Worm (Caenorhabditis elegans) whole organism, young adult: ENCODE data around the gene F32F2.4.

ENCODE experiments used
- B0035.1 ChIP-seq: sonication (generic microtip); optimal IDR thresholded peaks from 2 replicates; lab custom pipeline; 2016; ENCODE audit warnings: missing genetic modification characterization, mild to moderate bottlenecking, missing compliant biosample characterization, missing genotype, missing genetic modification reagents
- B0336.3 ChIP-seq: fragments of 200-800 bp; sonication (Bioruptor generic); IDR thresholded peaks from 2 replicates; pipeline ENCODE4 v1.3.6; 2022; ENCODE audit warnings: missing genetic modification characterization, missing compliant biosample characterization
- C06A6.2 ChIP-seq: fragments of 200-800 bp; sonication (Bioruptor generic); conservative IDR thresholded peaks from 2 replicates; pipeline ENCODE4 v1.3.6; 2022; ENCODE audit warnings: missing genetic modification characterization, missing compliant biosample characterization
- D2030.7 ChIP-seq: fragments of 200-800 bp; sonication (Bioruptor generic); IDR thresholded peaks from 2 replicates; pipeline ENCODE4 v1.3.6; 2022; ENCODE audit warnings: missing genetic modification reagents, missing genetic modification characterization, missing compliant biosample characterization
- F23B12.7 ChIP-seq: sonication (generic microtip); optimal IDR thresholded peaks from 2 replicates; lab custom pipeline; 2017; ENCODE audit warnings: missing genetic modification characterization, mild to moderate bottlenecking, missing compliant biosample characterization, antibody characterized with exemption, moderate library complexity; ENCODE audit not compliant: insufficient read depth
- F37B4.10 ChIP-seq: fragments of 200-800 bp; sonication (Bioruptor generic); IDR thresholded peaks from 2 replicates; pipeline ENCODE4 v1.3.6; 2022; ENCODE audit warnings: missing genetic modification characterization, missing compliant biosample characterization
- F39B2.1 ChIP-seq: fragments of 200-800 bp; sonication (Bioruptor generic); IDR thresholded peaks from 2 replicates; pipeline ENCODE4 v1.3.6; 2022; ENCODE audit warnings: missing genetic modification reagents, missing genetic modification characterization, missing compliant biosample characterization
- F55B11.4 ChIP-seq: sonication (generic microtip); optimal IDR thresholded peaks from 2 replicates; lab custom pipeline; 2016; ENCODE audit warnings: missing compliant biosample characterization, missing genetic modification characterization, borderline replicate concordance; ENCODE audit not compliant: insufficient read depth
- Y53F4B.3 ChIP-seq: fragments of 200-800 bp; sonication (Bioruptor generic); IDR thresholded peaks from 2 replicates; pipeline ENCODE4 v1.3.6; 2022; ENCODE audit warnings: missing genetic modification reagents, missing genetic modification characterization, missing compliant biosample characterization
- Y56A3A.18 ChIP-seq: fragments of 200-800 bp; sonication (Bioruptor generic); IDR thresholded peaks from 2 replicates; pipeline ENCODE4 v1.3.6; 2022; ENCODE audit warnings: missing genetic modification reagents, missing genetic modification characterization, missing compliant biosample characterization
- ZK185.1 ChIP-seq: sonication (generic microtip); optimal IDR thresholded peaks from 2 replicates; lab custom pipeline; 2016; ENCODE audit warnings: mild to moderate bottlenecking, missing genetic modification characterization, missing compliant biosample characterization; ENCODE audit not compliant: poor library complexity, severe bottlenecking
- aptf-3 ChIP-seq: fragments of 200-800 bp; sonication (Bioruptor generic); IDR thresholded peaks from 2 replicates; pipeline ENCODE4 v1.3.6; 2022; ENCODE audit warnings: missing genetic modification characterization, missing compliant biosample characterization
- atf-7 ChIP-seq: sonication (generic microtip); optimal IDR thresholded peaks from 2 replicates; lab custom pipeline; 2017; ENCODE audit warnings: mild to moderate bottlenecking, missing genetic modification characterization, missing compliant biosample characterization
- athp-1 ChIP-seq: sonication (generic microtip); optimal IDR thresholded peaks from 2 replicates; lab custom pipeline; 2017; ENCODE audit warnings: mild to moderate bottlenecking, missing genetic modification characterization, missing compliant biosample characterization
- attf-3 ChIP-seq: fragments of 200-800 bp; sonication (Bioruptor generic); conservative IDR thresholded peaks from 2 replicates; pipeline ENCODE4 v1.3.6; 2022; ENCODE audit warnings: missing genetic modification reagents, missing genetic modification characterization, missing compliant biosample characterization
- attf-5 ChIP-seq: fragments of 200-800 bp; sonication (Bioruptor generic); optimal IDR thresholded peaks from 2 replicates; lab custom pipeline; 2018; ENCODE audit warnings: mild to moderate bottlenecking, missing genetic modification characterization, missing compliant biosample characterization
- attf-6 ChIP-seq: fragments of 200-800 bp; sonication (Bioruptor generic); IDR thresholded peaks from 2 replicates; pipeline ENCODE4 v1.3.6; 2022; ENCODE audit warnings: missing genetic modification reagents, missing genetic modification characterization, missing compliant biosample characterization
- ceh-100 ChIP-seq: fragments of 200-800 bp; sonication (Bioruptor generic); IDR thresholded peaks from 2 replicates; pipeline ENCODE4 v1.3.6; 2022; ENCODE audit warnings: missing genetic modification reagents, missing genetic modification characterization, missing compliant biosample characterization
- ceh-27 ChIP-seq: fragments of 200-800 bp; sonication (Bioruptor generic); optimal IDR thresholded peaks from 2 replicates; lab custom pipeline; 2018; ENCODE audit warnings: mild to moderate bottlenecking, missing genetic modification characterization, moderate library complexity, missing compliant biosample characterization
- ceh-58 ChIP-seq: fragments of 200-800 bp; sonication (Bioruptor generic); IDR thresholded peaks from 2 replicates; pipeline ENCODE4 v1.3.6; 2022; ENCODE audit warnings: missing genetic modification characterization, missing compliant biosample characterization
- die-1 ChIP-seq: sonication (generic microtip); optimal IDR thresholded peaks from 2 replicates; lab custom pipeline; 2016; ENCODE audit warnings: missing genotype, mild to moderate bottlenecking, missing genetic modification characterization, missing compliant biosample characterization
- dox-1 ChIP-seq: fragments of 200-800 bp; sonication (Bioruptor generic); IDR thresholded peaks from 2 replicates; pipeline ENCODE4 v1.3.6; 2022; ENCODE audit warnings: missing genetic modification reagents, missing genetic modification characterization, missing compliant biosample characterization
- dpff-1 ChIP-seq: sonication (generic microtip); optimal IDR thresholded peaks from 2 replicates; lab custom pipeline; 2017; ENCODE audit warnings: mild to moderate bottlenecking, missing genetic modification characterization, missing compliant biosample characterization
- efl-1 ChIP-seq: fragments of 150-350 bp; optimal IDR thresholded peaks from 2 replicates; lab custom pipeline; 2014; ENCODE audit warnings: missing biosample characterization, missing genetic modification reagents, missing genetic modification characterization
- ets-4 ChIP-seq: fragments of 200-800 bp; sonication (Bioruptor generic); optimal IDR thresholded peaks from 2 replicates; lab custom pipeline; 2018; ENCODE audit warnings: mild to moderate bottlenecking, missing genetic modification characterization, missing compliant biosample characterization
- fkh-3 ChIP-seq: sonication (generic microtip); optimal IDR thresholded peaks from 2 replicates; lab custom pipeline; 2016; ENCODE audit warnings: mild to moderate bottlenecking, missing genetic modification characterization, missing compliant biosample characterization
- gei-17 ChIP-seq: fragments of 200-800 bp; sonication (Bioruptor generic); optimal IDR thresholded peaks from 2 replicates; lab custom pipeline; 2018; ENCODE audit warnings: mild to moderate bottlenecking, missing genetic modification characterization, missing compliant biosample characterization
- him-1 ChIP-seq: sonication (generic microtip); optimal IDR thresholded peaks from 2 replicates; lab custom pipeline; 2016; ENCODE audit warnings: missing genotype, missing genetic modification reagents, missing genetic modification characterization, missing compliant biosample characterization
- hmg-1.2 ChIP-seq: fragments of 200-800 bp; sonication (Bioruptor generic); IDR thresholded peaks from 2 replicates; pipeline ENCODE4 v1.3.6; 2022; ENCODE audit warnings: missing genetic modification reagents, missing genetic modification characterization, missing compliant biosample characterization
- hmg-20 ChIP-seq: fragments of 200-800 bp; sonication (Bioruptor generic); IDR thresholded peaks from 2 replicates; pipeline ENCODE4 v1.3.6; 2022; ENCODE audit warnings: missing genetic modification reagents, missing genetic modification characterization, missing compliant biosample characterization
- let-526 ChIP-seq: fragments of 200-800 bp; sonication (Bioruptor generic); IDR thresholded peaks from 2 replicates; pipeline ENCODE4 v1.3.6; 2022; ENCODE audit warnings: missing genetic modification reagents, missing genetic modification characterization, missing compliant biosample characterization
- lin-26 ChIP-seq: fragments of 200-800 bp; sonication (Bioruptor generic); IDR thresholded peaks from 2 replicates; pipeline ENCODE4 v1.3.6; 2022; ENCODE audit warnings: missing genetic modification reagents, missing genetic modification characterization, missing compliant biosample characterization
- lin-54 ChIP-seq: fragments of 200-800 bp; sonication (Bioruptor generic); optimal IDR thresholded peaks from 2 replicates; lab custom pipeline; 2018; ENCODE audit warnings: mild to moderate bottlenecking, missing genetic modification characterization, missing compliant biosample characterization
- nfya-2 ChIP-seq: fragments of 200-800 bp; sonication (Bioruptor generic); IDR thresholded peaks from 2 replicates; pipeline ENCODE4 v1.3.6; 2022; ENCODE audit warnings: missing genetic modification reagents, missing genetic modification characterization, missing compliant biosample characterization
- nfyb-1 ChIP-seq: fragments of 200-800 bp; sonication (Bioruptor generic); IDR thresholded peaks from 2 replicates; pipeline ENCODE4 v1.3.6; 2022; ENCODE audit warnings: missing genetic modification reagents, missing genetic modification characterization, missing compliant biosample characterization
- nhr-27 ChIP-seq: fragments of 200-800 bp; sonication (Bioruptor generic); optimal IDR thresholded peaks from 2 replicates; lab custom pipeline; 2018; ENCODE audit warnings: mild to moderate bottlenecking, missing genetic modification characterization, moderate library complexity, missing compliant biosample characterization
- repo-1 ChIP-seq: sonication (generic microtip); optimal IDR thresholded peaks from 2 replicates; lab custom pipeline; 2017; ENCODE audit warnings: mild to moderate bottlenecking, missing genetic modification characterization, missing compliant biosample characterization
- snpc-3.4 ChIP-seq: sonication (generic microtip); optimal IDR thresholded peaks from 2 replicates; lab custom pipeline; 2017; ENCODE audit warnings: missing genetic modification characterization, mild to moderate bottlenecking, missing compliant biosample characterization, antibody characterized with exemption, moderate library complexity, missing genotype, missing genetic modification reagents
- somi-1 ChIP-seq: fragments of 200-800 bp; sonication (Bioruptor generic); optimal IDR thresholded peaks from 2 replicates; lab custom pipeline; 2018; ENCODE audit warnings: mild to moderate bottlenecking, missing genetic modification characterization, missing compliant biosample characterization
- tbp1 ChIP-seq: fragments of 200-800 bp; sonication (Bioruptor generic); optimal IDR thresholded peaks from 2 replicates; lab custom pipeline; 2018; ENCODE audit warnings: mild to moderate bottlenecking, missing genetic modification characterization, missing compliant biosample characterization
- unc-130 ChIP-seq: sonication (generic microtip); optimal IDR thresholded peaks from 2 replicates; lab custom pipeline; 2016; ENCODE audit warnings: missing genetic modification reagents, missing genetic modification characterization, missing compliant biosample characterization
- unc-62 ChIP-seq: fragments of 150-350 bp; optimal IDR thresholded peaks from 2 replicates; lab custom pipeline; 2014; ENCODE audit warnings: missing biosample characterization, missing genetic modification reagents, missing genetic modification characterization
- ztf-18 ChIP-seq: sonication (generic microtip); optimal IDR thresholded peaks from 2 replicates; lab custom pipeline; 2016; ENCODE audit warnings: missing genotype, mild to moderate bottlenecking, missing genetic modification characterization, missing compliant biosample characterization
- ztf-26 ChIP-seq: sonication (generic microtip); optimal IDR thresholded peaks from 2 replicates; lab custom pipeline; 2017; ENCODE audit warnings: missing genetic modification characterization, missing compliant biosample characterization
- ztf-28 ChIP-seq: fragments of 200-800 bp; sonication (Bioruptor generic); IDR thresholded peaks from 2 replicates; pipeline ENCODE4 v1.3.6; 2022; ENCODE audit warnings: missing genetic modification reagents, missing genetic modification characterization, missing compliant biosample characterization
- ztf-6 ChIP-seq: fragments of 200-800 bp; sonication (Bioruptor generic); IDR thresholded peaks from 2 replicates; pipeline ENCODE4 v1.3.6; 2022; ENCODE audit warnings: missing genetic modification reagents, missing genetic modification characterization, missing compliant biosample characterization

Gene F32F2.4

DNA sequence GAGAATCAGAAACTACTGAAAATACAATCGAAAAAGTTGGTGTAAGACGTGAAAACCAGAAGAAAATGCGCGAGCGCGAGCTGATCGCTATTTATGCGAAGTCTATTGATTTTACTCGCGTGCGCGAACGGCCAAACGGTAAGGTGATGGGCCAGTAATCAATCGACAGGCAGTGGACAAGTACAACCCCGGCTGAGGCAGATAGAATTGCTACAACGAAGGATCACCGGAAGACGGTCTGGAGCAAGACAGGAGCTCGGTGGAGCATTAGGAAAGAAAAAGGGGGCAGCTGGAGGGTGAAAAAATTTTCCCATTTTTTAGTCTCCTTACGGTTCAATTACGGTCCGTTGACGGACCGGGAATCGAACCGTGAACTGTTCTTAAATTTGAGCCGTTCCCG lies 36.3 kb upstream of the F32F2.4 start (continued):
- peak; percentile 51 for TF ChIP-seq hmg-1.2 (GFP tag; lab: Robert Waterston, UW)

DNA sequence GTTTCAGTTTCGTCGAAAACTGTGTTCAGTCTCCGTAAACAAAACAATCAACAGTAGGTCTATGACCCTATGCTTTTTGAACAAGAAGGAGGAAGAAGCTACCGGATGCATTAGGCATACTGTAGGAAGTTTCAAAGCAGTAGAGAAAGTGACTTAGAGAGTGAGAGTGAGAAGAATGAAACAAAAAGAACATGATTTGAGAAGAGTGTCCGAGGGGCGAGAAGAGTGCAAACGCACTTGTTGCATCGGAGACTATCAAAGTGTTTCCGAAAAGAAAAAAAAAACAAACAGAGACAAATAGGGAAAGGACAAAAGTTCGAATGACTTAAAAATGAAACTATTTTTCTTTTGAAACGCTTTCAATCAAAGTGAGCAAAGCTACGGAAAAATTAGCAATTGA lies 32.9 kb upstream of the F32F2.4 start:
- TF ChIP-seq F55B11.4 (tag; lab: Kevin White, UChicago) (no peak), somi-1 (GFP tag; lab: Kevin White, UChicago) (no peak), D2030.7 (GFP tag; lab: Robert Waterston, UW) (no peak), nhr-27 (tag; lab: Kevin White, UChicago) (no peak), F37B4.10 (GFP tag; lab: Robert Waterston, UW) (no peak), nfyb-1 (GFP tag; lab: Robert Waterston, UW) (no peak), ztf-6 (GFP tag; lab: Robert Waterston, UW) (no peak), ceh-100 (GFP tag; lab: Robert Waterston, UW) (no peak), ceh-58 (no peak), ets-4 (GFP tag; lab: Kevin White, UChicago) (no peak), Y56A3A.18 (GFP tag; lab: Robert Waterston, UW) (no peak), unc-130 (GFP tag; lab: Kevin White, UChicago) (no peak), lin-26 (GFP tag; lab: Robert Waterston, UW) (no peak), athp-1 (no peak), die-1 (tag; lab: Kevin White, UChicago) (no peak), B0336.3 (no peak), attf-3 (GFP tag; lab: Robert Waterston, UW) (no peak)

DNA sequence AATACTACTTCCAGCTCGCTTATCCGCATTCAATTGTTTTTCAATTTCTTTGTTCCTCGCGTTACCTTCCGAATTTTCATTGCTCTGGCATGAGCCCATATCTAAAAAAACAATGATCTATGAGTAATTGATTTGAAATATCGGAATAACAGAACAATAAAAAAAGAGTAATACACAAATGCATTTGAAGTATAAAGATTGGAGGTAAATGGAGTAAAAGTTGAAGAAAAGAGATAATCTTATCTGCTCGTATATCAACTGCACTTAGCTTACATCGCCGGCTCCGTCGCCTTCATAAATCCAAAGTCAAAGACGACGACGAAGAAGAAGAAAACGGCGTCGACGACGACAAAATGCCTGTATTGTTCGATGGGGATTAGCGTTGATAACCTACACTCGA lies 26.6 kb upstream of the F32F2.4 start, which contains the start of gene odr-3:
Gene odr-3 (minus strand): TSS at position 101 of the 400 bp plus-strand sequence.
- TF ChIP-seq lin-54 (GFP tag; lab: Kevin White, UChicago) (no peak), nfya-2 (no peak), atf-7 (tag; lab: Kevin White, UChicago) (no peak), let-526 (GFP tag; lab: Robert Waterston, UW) (no peak), fkh-3 (tag; lab: Kevin White, UChicago) (no peak), dox-1 (GFP tag; lab: Robert Waterston, UW) (no peak), C06A6.2 (GFP tag; lab: Robert Waterston, UW) (no peak), hmg-20 (GFP tag; lab: Robert Waterston, UW) (no peak), ztf-26 (tag; lab: Kevin White, UChicago) (no peak), ceh-58 (no peak), ztf-18 (tag; lab: Kevin White, UChicago) (no peak), tbp1 (no peak), unc-62 (GFP tag; lab: Kevin White, UChicago) (no peak), aptf-3 (no peak), Y53F4B.3 (GFP tag; lab: Robert Waterston, UW) (no peak), efl-1 (GFP tag; lab: Kevin White, UChicago) (no peak), snpc-3.4 (tag; lab: Kevin White, UChicago) (no peak), F37B4.10 (GFP tag; lab: Robert Waterston, UW) (no peak), repo-1 (tag; lab: Kevin White, UChicago) (no peak)
- TF ChIP-seq, all 124 proteins: peak for 0

DNA sequence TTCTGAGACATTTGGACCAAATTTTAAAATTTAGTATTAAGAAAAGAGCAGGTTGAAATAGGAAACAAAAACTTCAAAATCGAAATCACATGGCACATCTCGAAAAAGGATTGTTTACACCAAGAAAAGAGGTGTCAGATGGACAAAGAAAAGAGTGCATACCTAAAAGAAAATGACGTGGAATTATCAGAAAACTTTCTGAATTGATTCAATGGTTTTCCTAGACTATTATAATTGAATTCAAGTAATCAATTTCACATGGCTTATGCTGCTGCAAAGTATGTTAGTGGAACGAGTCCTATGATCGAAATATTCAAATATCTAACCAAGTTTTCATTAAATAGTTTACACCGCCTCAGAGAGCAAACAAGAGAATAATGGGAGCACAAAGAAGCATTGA lies 23.2 kb upstream of the F32F2.4 start:
- TF ChIP-seq ceh-58 (no peak), ztf-18 (tag; lab: Kevin White, UChicago) (no peak), ceh-27 (no peak), ztf-28 (GFP tag; lab: Robert Waterston, UW) (no peak), F23B12.7 (tag; lab: Kevin White, UChicago) (no peak), ZK185.1 (tag; lab: Kevin White, UChicago) (no peak), ztf-6 (GFP tag; lab: Robert Waterston, UW) (no peak), attf-6 (GFP tag; lab: Robert Waterston, UW) (no peak), B0035.1 (no peak), die-1 (tag; lab: Kevin White, UChicago) (no peak), F39B2.1 (no peak), gei-17 (GFP tag; lab: Kevin White, UChicago) (no peak), him-1 (no peak), B0336.3 (no peak), dpff-1 (no peak), attf-5 (GFP tag; lab: Kevin White, UChicago) (no peak)
